Fruit fly (Drosophila melanogaster) whole organism, embryonic: ENCODE measurements around the gene cl.

Source experiments
- Awh ChIP-seq: fragments of 200-800 bp; sonication (Bioruptor generic); IDR thresholded peaks from 2 replicates; pipeline ENCODE4, ENCODE4 v1.3.6; 2022; ENCODE audit warnings: missing biosample characterization, missing genetic modification characterization
- CG12219 ChIP-seq: fragments of 200-800 bp; sonication (Bioruptor generic); optimal IDR thresholded peaks from 3 replicates; lab custom pipeline; 2018; ENCODE audit warnings: missing biosample characterization, mild to moderate bottlenecking, missing genetic modification characterization
- CG12659 ChIP-seq: fragments of 200-800 bp; sonication (Bioruptor generic); optimal IDR thresholded peaks from 3 replicates; lab custom pipeline; 2017; ENCODE audit warnings: mild to moderate bottlenecking, missing biosample characterization, missing genetic modification reagents, missing genetic modification characterization
- CG13775 ChIP-seq: fragments of 200-800 bp; sonication (Bioruptor generic); optimal IDR thresholded peaks from 3 replicates; lab custom pipeline; 2017; ENCODE audit warnings: missing biosample characterization, mild to moderate bottlenecking, missing genetic modification characterization
- CG14710 ChIP-seq: fragments of 200-800 bp; sonication (Bioruptor generic); optimal IDR thresholded peaks from 3 replicates; lab custom pipeline; 2019; ENCODE audit warnings: missing biosample characterization, mild to moderate bottlenecking, missing genetic modification characterization, moderate library complexity
- CG15514 ChIP-seq: fragments of 200-800 bp; sonication (Bioruptor generic); optimal IDR thresholded peaks from 3 replicates; lab custom pipeline; 2017; ENCODE audit warnings: missing biosample characterization, missing genetic modification characterization, mild to moderate bottlenecking, moderate library complexity, missing genetic modification reagents
- CG17186 ChIP-seq: fragments of 200-800 bp; sonication (Bioruptor generic); optimal IDR thresholded peaks from 3 replicates; lab custom pipeline; 2017; ENCODE audit warnings: missing biosample characterization, missing genetic modification reagents, missing genetic modification characterization
- CG17912 ChIP-seq: fragments of 200-800 bp; sonication (Bioruptor generic); optimal IDR thresholded peaks from 2 replicates; lab custom pipeline; 2018; ENCODE audit warnings: missing biosample characterization, mild to moderate bottlenecking, missing genetic modification characterization
- CG18011 ChIP-seq: fragments of 200-800 bp; sonication (Bioruptor generic); optimal IDR thresholded peaks from 2 replicates; lab custom pipeline; 2017; ENCODE audit warnings: missing biosample characterization, missing genetic modification characterization, mild to moderate bottlenecking, moderate library complexity, missing genotype
- CG2129 ChIP-seq: fragments of 200-800 bp; sonication (Bioruptor generic); IDR thresholded peaks from 2 replicates; pipeline ENCODE4 v1.3.6; 2022; ENCODE audit warnings: missing biosample characterization, missing genetic modification characterization; ENCODE audit not compliant: partially characterized antibody
- CG30020 ChIP-seq: fragments of 200-800 bp; optimal IDR thresholded peaks from 2 replicates; lab custom pipeline; 2019; ENCODE audit warnings: missing biosample characterization, mild to moderate bottlenecking, missing genetic modification characterization, moderate library complexity
- CG30403 ChIP-seq: fragments of 200-800 bp; sonication (Bioruptor generic); optimal IDR thresholded peaks from 3 replicates; lab custom pipeline; 2016; ENCODE audit warnings: missing biosample characterization, missing genetic modification characterization
- CG3065 ChIP-seq: fragments of 200-800 bp; sonication (Bioruptor generic); optimal IDR thresholded peaks from 2 replicates; lab custom pipeline; 2016; ENCODE audit warnings: missing biosample characterization, missing genetic modification characterization
- CG3995 ChIP-seq: fragments of 200-800 bp; sonication (Bioruptor generic); optimal IDR thresholded peaks from 3 replicates; lab custom pipeline; 2016; ENCODE audit warnings: missing biosample characterization, missing genetic modification characterization
- CG6765 ChIP-seq: fragments of 200-800 bp; sonication (Bioruptor generic); optimal IDR thresholded peaks from 3 replicates; lab custom pipeline; 2017; ENCODE audit warnings: missing biosample characterization, mild to moderate bottlenecking, missing genetic modification characterization
- CG8089 ChIP-seq: fragments of 200-800 bp; sonication (Bioruptor generic); optimal IDR thresholded peaks from 3 replicates; lab custom pipeline; 2016; ENCODE audit warnings: missing biosample characterization, missing genetic modification characterization
- CG8281 ChIP-seq: fragments of 200-800 bp; sonication (Bioruptor generic); optimal IDR thresholded peaks from 2 replicates; lab custom pipeline; 2018; ENCODE audit warnings: missing biosample characterization, mild to moderate bottlenecking, missing genetic modification characterization, moderate library complexity
- CG8359 ChIP-seq: fragments of 200-800 bp; sonication (Bioruptor generic); optimal IDR thresholded peaks from 2 replicates; lab custom pipeline; 2017; ENCODE audit warnings: missing biosample characterization, mild to moderate bottlenecking, missing genetic modification characterization, borderline replicate concordance
- CG8765 ChIP-seq: fragments of 200-800 bp; sonication (Bioruptor generic); IDR thresholded peaks from 2 replicates; pipeline ENCODE4 v1.3.6; 2022; ENCODE audit warnings: missing biosample characterization, missing genetic modification characterization
- CG8924 ChIP-seq: fragments of 200-800 bp; optimal IDR thresholded peaks from 3 replicates; lab custom pipeline; 2019; ENCODE audit warnings: missing biosample characterization, mild to moderate bottlenecking, missing genetic modification characterization, moderate library complexity
- CG9609 ChIP-seq: fragments of 200-800 bp; sonication (Bioruptor generic); optimal IDR thresholded peaks from 3 replicates; lab custom pipeline; 2016; ENCODE audit warnings: missing biosample characterization, missing genetic modification characterization
- CG9797 ChIP-seq: fragments of 200-800 bp; sonication (Bioruptor generic); optimal IDR thresholded peaks from 3 replicates; lab custom pipeline; 2018; ENCODE audit warnings: missing biosample characterization, mild to moderate bottlenecking, missing genetic modification characterization
- Dip2 ChIP-seq: fragments of 200-800 bp; sonication (Bioruptor generic); IDR thresholded peaks from 2 replicates; pipeline ENCODE4 v1.3.6; 2022; ENCODE audit warnings: missing biosample characterization, missing genetic modification characterization
- Doc3 ChIP-seq: fragments of 200-800 bp; sonication (Bioruptor generic); IDR thresholded peaks from 3 replicates; pipeline ENCODE4 v1.3.6; 2022; ENCODE audit warnings: missing biosample characterization, missing genetic modification characterization; ENCODE audit not compliant: partially characterized antibody
- Ets97D ChIP-seq: fragments of 200-800 bp; sonication (Bioruptor generic); optimal IDR thresholded peaks from 3 replicates; lab custom pipeline; 2016; ENCODE audit warnings: missing biosample characterization, missing genetic modification characterization
- Gug ChIP-seq: fragments of 200-800 bp; sonication (Bioruptor generic); IDR thresholded peaks from 4 replicates; pipeline ENCODE4 v1.3.6; 2022; ENCODE audit warnings: missing biosample characterization, missing genetic modification characterization
- HmgZ ChIP-seq: fragments of 200-800 bp; sonication (Bioruptor generic); optimal IDR thresholded peaks from 2 replicates; lab custom pipeline; 2018; ENCODE audit warnings: missing biosample characterization, mild to moderate bottlenecking, missing genetic modification characterization
- Hmr ChIP-seq: fragments of 200-800 bp; sonication (Bioruptor generic); optimal IDR thresholded peaks from 3 replicates; lab custom pipeline; 2017; ENCODE audit warnings: mild to moderate bottlenecking, missing biosample characterization, missing genetic modification reagents, missing genetic modification characterization
- Mad ChIP-seq: fragments of 200-800 bp; sonication (Bioruptor generic); optimal IDR thresholded peaks from 2 replicates; lab custom pipeline; 2016; ENCODE audit warnings: missing biosample characterization, missing genetic modification characterization
- Med ChIP-seq: fragments of 200-800 bp; sonication (Bioruptor generic); peaks from one replicate; lab custom pipeline; 2016; ENCODE audit warnings: missing biosample characterization, missing genetic modification characterization, mild to moderate bottlenecking, inconsistent platforms, moderate library complexity
- Myb ChIP-seq: fragments of 200-800 bp; sonication (Bioruptor generic); optimal IDR thresholded peaks from 2 replicates; lab custom pipeline; 2016; ENCODE audit warnings: missing biosample characterization, missing genetic modification characterization
- PHDP ChIP-seq: fragments of 200-800 bp; sonication (Bioruptor generic); optimal IDR thresholded peaks from 3 replicates; lab custom pipeline; 2018; ENCODE audit warnings: missing biosample characterization, mild to moderate bottlenecking, missing genetic modification characterization, moderate library complexity
- Poxn ChIP-seq: fragments of 200-800 bp; sonication (Bioruptor generic); IDR thresholded peaks from 2 replicates; pipeline ENCODE4 v1.3.6; 2022; ENCODE audit warnings: missing biosample characterization, missing genetic modification characterization
- Spps ChIP-seq: fragments of 200-800 bp; sonication (Bioruptor generic); optimal IDR thresholded peaks from 2 replicates; lab custom pipeline; 2018; ENCODE audit warnings: missing biosample characterization, mild to moderate bottlenecking, missing genetic modification characterization
- Sry-δ ChIP-seq: fragments of 200-800 bp; sonication (Bioruptor generic); optimal IDR thresholded peaks from 2 replicates; lab custom pipeline; 2016; ENCODE audit warnings: missing biosample characterization, missing genetic modification characterization
- Xrp1 ChIP-seq: fragments of 200-800 bp; sonication (Bioruptor generic); IDR thresholded peaks from 2 replicates; pipeline ENCODE4 v1.3.6; 2022; ENCODE audit warnings: missing biosample characterization, missing genetic modification characterization
- ato ChIP-seq: fragments of 200-800 bp; sonication (Bioruptor generic); IDR thresholded peaks from 2 replicates; pipeline ENCODE4 v1.3.6; 2022; ENCODE audit warnings: missing biosample characterization, missing genetic modification characterization; ENCODE audit not compliant: partially characterized antibody
- cas ChIP-seq: fragments of 200-800 bp; sonication (Bioruptor generic); IDR thresholded peaks from 2 replicates; pipeline ENCODE4 v1.3.6; 2022; ENCODE audit warnings: missing biosample characterization, missing genetic modification characterization
- fd102C ChIP-seq: fragments of 200-800 bp; sonication (Bioruptor generic); optimal IDR thresholded peaks from 2 replicates; lab custom pipeline; 2018; ENCODE audit warnings: missing biosample characterization, mild to moderate bottlenecking, missing genetic modification characterization, moderate library complexity
- fu2 ChIP-seq: fragments of 200-800 bp; sonication (Bioruptor generic); optimal IDR thresholded peaks from 2 replicates; lab custom pipeline; 2016; ENCODE audit warnings: missing biosample characterization, missing genetic modification characterization
- hb ChIP-seq: fragments of 200-800 bp; sonication (Bioruptor generic); IDR thresholded peaks from 3 replicates; pipeline ENCODE4 v1.3.6; 2022; ENCODE audit warnings: missing biosample characterization, missing genetic modification characterization; ENCODE audit not compliant: partially characterized antibody
- hbn ChIP-seq: fragments of 200-800 bp; sonication (Bioruptor generic); IDR thresholded peaks from 2 replicates; pipeline ENCODE4 v1.3.6; 2022; ENCODE audit warnings: missing biosample characterization, missing genetic modification characterization; ENCODE audit not compliant: partially characterized antibody
- her ChIP-seq: fragments of 200-800 bp; sonication (Bioruptor generic); optimal IDR thresholded peaks from 2 replicates; lab custom pipeline; 2016; ENCODE audit warnings: missing biosample characterization, missing genetic modification characterization
- jumu ChIP-seq: fragments of 200-800 bp; sonication (Bioruptor generic); optimal IDR thresholded peaks from 3 replicates; lab custom pipeline; 2016; ENCODE audit warnings: missing biosample characterization, missing genetic modification characterization
- luna ChIP-seq: fragments of 200-800 bp; sonication (Bioruptor generic); optimal IDR thresholded peaks from 2 replicates; lab custom pipeline; 2016; ENCODE audit warnings: missing biosample characterization, missing genetic modification characterization
- phol ChIP-seq: fragments of 200-800 bp; sonication (Bioruptor generic); optimal IDR thresholded peaks from 3 replicates; lab custom pipeline; 2018; ENCODE audit warnings: missing biosample characterization, mild to moderate bottlenecking, missing genetic modification characterization, moderate library complexity
- sim ChIP-seq: fragments of 200-800 bp; sonication (Bioruptor generic); IDR thresholded peaks from 2 replicates; pipeline ENCODE4 v1.3.6; 2022; ENCODE audit warnings: missing biosample characterization, missing genetic modification characterization
- stwl ChIP-seq: fragments of 200-800 bp; sonication (Bioruptor generic); optimal IDR thresholded peaks from 3 replicates; lab custom pipeline; 2018; ENCODE audit warnings: missing biosample characterization, mild to moderate bottlenecking, missing genetic modification characterization, moderate library complexity
- tio ChIP-seq: fragments of 200-800 bp; sonication (Bioruptor generic); optimal IDR thresholded peaks from 2 replicates; lab custom pipeline; 2017; ENCODE audit warnings: missing biosample characterization, missing genetic modification characterization, inconsistent platforms

The cl gene

dm6 chr2L:5541935-5542685 is 22.2 kb downstream of the cl start, which contains the start of the genes Hel25E and Lam (continued):
- TF ChIP-seq Ets97D (GFP tag; lab: Kevin White, UChicago) (peak; percentile 82), CG9609 (GFP tag; lab: Kevin White, UChicago) (peak; percentile 22), CG12659 (GFP tag; lab: Kevin White, UChicago) (peak; percentile 61), CG30020 (peak; percentile 31), phol (tag; lab: Kevin White, UChicago) (peak; percentile 96), her (GFP tag; lab: Kevin White, UChicago) (no peak), CG17912 (GFP tag; lab: Kevin White, UChicago) (no peak), Gug (GFP tag; lab: Robert Waterston, UW) (no peak), CG8281 (no peak), CG13775 (peak; percentile 7), PHDP (tag; lab: Kevin White, UChicago) (no peak), Poxn (GFP tag; lab: Robert Waterston, UW) (no peak), Spps (peak; percentile 18), ato (GFP tag; lab: Robert Waterston, UW) (peak; percentile 83), Med (peak; percentile 81), CG15514 (peak; percentile 73), CG14710 (tag; lab: Kevin White, UChicago) (peak; percentile 79), CG8359 (no peak), tio (GFP tag; lab: Kevin White, UChicago) (no peak), Mad (GFP tag; lab: Kevin White, UChicago) (peak; percentile 42), CG30403 (GFP tag; lab: Kevin White, UChicago) (peak; percentile 12), hb (GFP tag; lab: Robert Waterston, UW) (peak; percentile 79; the same call in 2 of the 3 replicates), CG9797 (GFP tag; lab: Kevin White, UChicago) (peak; percentile 98), CG12219 (GFP tag; lab: Kevin White, UChicago) (no peak), fd102C (GFP tag; lab: Kevin White, UChicago) (no peak), HmgZ (tag; lab: Kevin White, UChicago) (peak; percentile 58), CG3065 (GFP tag; lab: Kevin White, UChicago) (no peak), jumu (GFP tag; lab: Kevin White, UChicago) (peak; percentile 26), fu2 (GFP tag; lab: Kevin White, UChicago) (no peak), Dip2 (GFP tag; lab: Robert Waterston, UW) (no peak), Hmr (GFP tag; lab: Kevin White, UChicago) (peak; percentile 51), CG6765 (GFP tag; lab: Kevin White, UChicago) (no peak), CG8924 (tag; lab: Kevin White, UChicago) (no peak), Myb (GFP tag; lab: Kevin White, UChicago) (peak; percentile 43), CG17186 (peak; percentile 79), Sry-δ (GFP tag; lab: Kevin White, UChicago) (peak; percentile 88), Awh (no peak), stwl (tag; lab: Kevin White, UChicago) (peak; percentile 71), luna (GFP tag; lab: Kevin White, UChicago) (no peak), sim (GFP tag; lab: Robert Waterston, UW) (no peak), CG3995 (GFP tag; lab: Kevin White, UChicago) (peak; percentile 49), CG8765 (GFP tag; lab: Robert Waterston, UW) (no peak), cas (no peak), hbn (GFP tag; lab: Robert Waterston, UW) (peak; percentile 90), Doc3 (peak; percentile 87), CG2129 (GFP tag; lab: Robert Waterston, UW) (peak; percentile 87), Xrp1 (GFP tag; lab: Robert Waterston, UW) (no peak), CG18011 (GFP tag; lab: Kevin White, UChicago) (no peak), CG8089 (no peak)
